Fruit fly (Drosophila melanogaster): Measurements from ENCODE around the gene mrva.

The mrva gene

DNA sequence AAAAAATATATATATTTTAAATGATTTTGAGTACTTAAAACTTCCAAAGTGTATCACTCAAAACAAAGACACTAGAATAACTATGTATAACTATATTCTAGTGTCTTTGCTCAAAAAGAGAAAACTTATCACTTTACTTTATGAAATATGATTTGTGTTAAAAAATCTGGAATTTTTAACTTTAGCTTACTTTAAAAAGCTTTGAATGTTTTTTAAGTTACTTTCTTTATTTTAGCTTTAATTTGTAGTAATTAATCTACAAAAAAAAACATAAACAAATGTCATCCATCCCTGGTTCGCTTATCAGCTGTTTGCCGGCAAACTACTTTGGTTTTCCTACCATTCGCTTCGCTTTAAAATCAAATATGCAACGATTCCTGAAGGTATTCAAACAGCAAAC, 8.9 kb downstream of the mrva start, which contains the start of gene CG8607:
CG8607 (plus strand) TSS at position 301 of the 400 bp plus-strand sequence.
- no peak for TF ChIP-seq CG5204 (GFP tag; optimal IDR thresholded peaks at IDR 0.05)
- no peak for TF ChIP-seq Crg-1 (GFP tag; optimal IDR thresholded peaks at IDR 0.05)
- TF ChIP-seq CG7101 (tag; optimal IDR thresholded peaks at IDR 0.05), result no peak
- no peak for TF ChIP-seq tj (GFP tag; optimal IDR thresholded peaks at IDR 0.05)
- no peak for TF ChIP-seq CG33017 (tag; optimal IDR thresholded peaks at IDR 0.05)
- no peak for TF ChIP-seq pad (GFP tag; optimal IDR thresholded peaks at IDR 0.05)
- TF ChIP-seq CG11617 (GFP tag; optimal IDR thresholded peaks at IDR 0.05), result no peak

DNA sequence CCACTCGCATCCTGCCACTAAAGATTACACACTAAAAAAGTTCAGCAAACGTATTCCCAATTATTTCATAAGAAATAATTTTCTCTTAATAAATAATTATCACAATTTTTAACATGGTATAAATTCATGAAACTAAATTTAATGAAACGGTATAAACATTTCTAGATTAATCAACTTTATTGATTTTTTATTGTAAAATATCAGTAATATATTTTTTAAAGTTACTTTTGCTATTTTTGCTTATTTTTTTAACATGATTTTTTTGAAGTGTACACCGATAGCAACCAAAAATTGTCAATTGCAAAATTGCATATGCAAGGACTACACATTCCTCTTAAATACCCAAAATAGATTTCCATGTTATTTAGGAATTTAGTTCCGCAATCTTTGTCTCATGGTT, 14.5 kb downstream of the mrva start:
- TF ChIP-seq CG1620 (GFP tag; optimal IDR thresholded peaks at IDR 0.05) (no peak), tj (GFP tag; optimal IDR thresholded peaks at IDR 0.05) (no peak), CG11617 (GFP tag; optimal IDR thresholded peaks at IDR 0.05) (no peak), toe (GFP tag; optimal IDR thresholded peaks at IDR 0.05) (no peak), cic (GFP tag; optimal IDR thresholded peaks at IDR 0.05) (no peak), Clk (GFP tag; optimal IDR thresholded peaks at IDR 0.05) (no peak), CG12768 (GFP tag; optimal IDR thresholded peaks at IDR 0.05) (no peak), ovo (GFP tag; optimal IDR thresholded peaks at IDR 0.05) (no peak), bab1 (GFP tag; optimal IDR thresholded peaks at IDR 0.05) (no peak), CG5204 (GFP tag; optimal IDR thresholded peaks at IDR 0.05) (no peak), CG33017 (tag; optimal IDR thresholded peaks at IDR 0.05) (no peak), kay (GFP tag; ENCODE audit: borderline replicate concordance) (no peak), Hr96 (GFP tag; optimal IDR thresholded peaks at IDR 0.05) (no peak), CG14711 (tag; optimal IDR thresholded peaks at IDR 0.05) (no peak), cnc (optimal IDR thresholded peaks at IDR 0.05) (no peak), CG7045 (GFP tag; optimal IDR thresholded peaks at IDR 0.05) (no peak), pad (GFP tag; optimal IDR thresholded peaks at IDR 0.05) (no peak), CG7101 (tag; optimal IDR thresholded peaks at IDR 0.05) (no peak)

DNA sequence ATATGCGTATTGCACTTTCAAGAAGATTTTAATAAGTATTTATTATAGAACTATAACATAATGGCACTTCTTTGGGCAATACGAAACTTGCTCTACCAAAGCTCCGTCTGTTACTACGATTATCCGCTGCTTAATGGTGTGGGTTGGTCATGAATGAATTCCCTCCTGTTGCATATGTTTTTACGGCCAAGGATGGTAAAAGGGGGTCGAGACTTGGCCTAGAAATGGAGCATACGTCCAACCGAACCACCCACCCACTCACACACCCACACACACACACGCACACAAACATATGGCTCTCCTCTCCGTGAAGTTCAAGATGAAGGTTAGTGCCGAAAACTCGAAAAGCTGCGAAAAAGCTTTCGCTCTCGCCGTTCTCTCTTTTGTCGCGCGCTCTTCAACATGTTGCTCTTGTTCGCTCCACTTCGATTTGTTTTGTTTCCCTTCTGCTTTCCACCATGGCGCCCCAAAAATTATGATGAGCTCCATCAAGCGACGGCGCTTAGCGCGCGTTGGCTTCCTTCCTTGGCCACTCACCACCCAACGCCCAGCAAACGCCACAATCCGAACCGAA, 15.0 kb downstream of the mrva start:
- TF ChIP-seq CG7045 (GFP tag; optimal IDR thresholded peaks at IDR 0.05), result no peak
- TF ChIP-seq Crg-1 (GFP tag; optimal IDR thresholded peaks at IDR 0.05), result no peak
- no peak for TF ChIP-seq bab1 (GFP tag; optimal IDR thresholded peaks at IDR 0.05)
- TF ChIP-seq CG7101 (tag; optimal IDR thresholded peaks at IDR 0.05), result no peak
- TF ChIP-seq Hr96 (GFP tag; optimal IDR thresholded peaks at IDR 0.05), result no peak
- TF ChIP-seq pad (GFP tag; optimal IDR thresholded peaks at IDR 0.05), result no peak
- TF ChIP-seq CG11617 (GFP tag; optimal IDR thresholded peaks at IDR 0.05), result no peak
- no peak for TF ChIP-seq CG1620 (GFP tag; optimal IDR thresholded peaks at IDR 0.05)
- no peak for TF ChIP-seq CG14711 (tag; optimal IDR thresholded peaks at IDR 0.05)
- no peak for TF ChIP-seq kay (GFP tag; ENCODE audit: borderline replicate concordance)
- no peak for TF ChIP-seq CG12768 (GFP tag; optimal IDR thresholded peaks at IDR 0.05)
- no peak for TF ChIP-seq cnc (optimal IDR thresholded peaks at IDR 0.05)
- TF ChIP-seq ovo (GFP tag; optimal IDR thresholded peaks at IDR 0.05), result no peak
- no peak for TF ChIP-seq tj (GFP tag; optimal IDR thresholded peaks at IDR 0.05)
- no peak for TF ChIP-seq Clk (GFP tag; optimal IDR thresholded peaks at IDR 0.05)
- TF ChIP-seq cic (GFP tag; optimal IDR thresholded peaks at IDR 0.05), result no peak
- TF ChIP-seq toe (GFP tag; optimal IDR thresholded peaks at IDR 0.05), result no peak

DNA sequence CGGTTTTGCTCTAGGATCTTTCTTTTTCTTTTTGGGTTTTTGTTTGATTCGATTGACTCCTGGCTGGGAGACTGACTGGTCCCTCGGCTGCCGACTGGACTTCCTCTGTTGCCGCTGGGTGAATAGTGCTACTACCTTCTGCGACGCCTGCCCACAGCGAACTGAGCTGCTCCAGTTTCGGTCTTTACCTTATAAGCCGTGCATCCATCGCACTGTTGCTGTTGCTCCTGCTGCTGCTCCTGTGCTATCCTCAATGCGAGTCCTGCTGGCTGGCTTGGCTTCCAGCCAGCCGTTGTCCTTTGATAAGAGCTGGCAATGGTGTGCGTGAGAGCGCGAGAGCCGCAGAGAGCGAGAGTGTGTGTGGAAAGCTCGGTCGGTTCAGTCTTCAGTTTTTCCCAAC, 15.9 kb downstream of the mrva start, which contains the start of gene unc-13-4A:
unc-13-4A (minus strand) TSS at position 143 of the 400 bp plus-strand sequence.
- TF ChIP-seq CG7101 (tag; optimal IDR thresholded peaks at IDR 0.05) (no peak), CG11617 (GFP tag; optimal IDR thresholded peaks at IDR 0.05) (no peak), CG7045 (GFP tag; optimal IDR thresholded peaks at IDR 0.05) (no peak), Mnt (GFP tag; optimal IDR thresholded peaks at IDR 0.05) (no peak), bab1 (GFP tag; optimal IDR thresholded peaks at IDR 0.05) (no peak), cic (GFP tag; optimal IDR thresholded peaks at IDR 0.05) (no peak), CG5204 (GFP tag; optimal IDR thresholded peaks at IDR 0.05) (no peak), CG14711 (tag; optimal IDR thresholded peaks at IDR 0.05) (no peak)

DNA sequence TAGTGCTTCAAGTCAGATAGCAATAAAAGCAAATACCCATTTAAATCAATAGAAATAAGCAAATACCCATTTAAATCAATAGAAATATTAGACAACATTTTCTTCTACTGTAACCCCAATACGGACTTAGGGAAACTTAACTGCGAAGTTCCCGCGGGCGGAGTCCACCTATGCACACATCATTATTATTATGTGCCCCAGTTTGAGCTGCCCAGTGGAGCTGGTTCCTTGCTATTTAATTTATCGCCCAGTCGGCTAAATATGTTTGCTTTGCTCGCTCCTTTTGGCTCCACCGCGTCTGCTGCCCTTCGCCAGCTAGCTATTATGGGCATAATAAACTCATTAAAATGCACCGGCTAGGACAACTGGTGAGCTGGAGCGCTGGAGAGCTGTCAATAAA, 28.0 kb downstream of the mrva start:
- TF ChIP-seq CG33017 (tag; optimal IDR thresholded peaks at IDR 0.05) (no peak), toe (GFP tag; optimal IDR thresholded peaks at IDR 0.05) (no peak), CG1620 (GFP tag; optimal IDR thresholded peaks at IDR 0.05) (no peak), CG7045 (GFP tag; optimal IDR thresholded peaks at IDR 0.05) (no peak), CG12768 (GFP tag; optimal IDR thresholded peaks at IDR 0.05) (no peak), CG14711 (tag; optimal IDR thresholded peaks at IDR 0.05) (no peak), CG7101 (tag; optimal IDR thresholded peaks at IDR 0.05) (no peak), Crg-1 (GFP tag; optimal IDR thresholded peaks at IDR 0.05) (no peak), cic (GFP tag; optimal IDR thresholded peaks at IDR 0.05) (no peak), cnc (optimal IDR thresholded peaks at IDR 0.05) (no peak), CG5204 (GFP tag; optimal IDR thresholded peaks at IDR 0.05) (no peak), pad (GFP tag; optimal IDR thresholded peaks at IDR 0.05) (no peak), kay (GFP tag; ENCODE audit: borderline replicate concordance) (no peak), tj (GFP tag; optimal IDR thresholded peaks at IDR 0.05) (no peak), Hr96 (GFP tag; optimal IDR thresholded peaks at IDR 0.05) (no peak), Clk (GFP tag; optimal IDR thresholded peaks at IDR 0.05) (no peak)

DNA sequence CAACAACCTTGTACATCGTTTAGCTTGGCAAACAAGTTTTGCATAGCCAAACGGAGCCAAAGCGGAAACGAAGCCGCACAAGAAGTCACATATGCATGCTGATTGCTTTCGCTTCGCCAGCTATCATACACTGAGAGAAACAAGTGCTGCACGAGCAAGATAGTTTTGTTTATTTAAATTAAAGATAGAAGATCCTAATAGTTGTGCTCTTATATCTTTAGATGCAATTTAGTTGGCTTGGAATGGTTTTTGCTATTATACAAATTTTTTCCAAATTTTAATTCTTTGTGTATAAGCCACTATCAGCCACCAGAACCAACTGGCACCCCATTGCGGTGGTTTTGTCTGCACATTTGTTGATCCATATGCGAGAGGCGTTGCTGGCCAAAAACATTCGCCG, 45.1 kb downstream of the mrva start:
- TF ChIP-seq CG14711 (tag; optimal IDR thresholded peaks at IDR 0.05), result no peak
- TF ChIP-seq CG7045 (GFP tag; optimal IDR thresholded peaks at IDR 0.05), result no peak
- TF ChIP-seq toe (GFP tag; optimal IDR thresholded peaks at IDR 0.05), result no peak
- TF ChIP-seq Clk (GFP tag; optimal IDR thresholded peaks at IDR 0.05), result no peak
- no peak for TF ChIP-seq tj (GFP tag; optimal IDR thresholded peaks at IDR 0.05)
- no peak for TF ChIP-seq Hr96 (GFP tag; optimal IDR thresholded peaks at IDR 0.05)
- TF ChIP-seq CG11617 (GFP tag; optimal IDR thresholded peaks at IDR 0.05), result no peak
- no peak for TF ChIP-seq Crg-1 (GFP tag; optimal IDR thresholded peaks at IDR 0.05)
- TF ChIP-seq bab1 (GFP tag; optimal IDR thresholded peaks at IDR 0.05), result no peak
- no peak for TF ChIP-seq cnc (optimal IDR thresholded peaks at IDR 0.05)
- TF ChIP-seq Mnt (GFP tag; optimal IDR thresholded peaks at IDR 0.05), result no peak
- TF ChIP-seq CG1620 (GFP tag; optimal IDR thresholded peaks at IDR 0.05), result no peak
- TF ChIP-seq pad (GFP tag; optimal IDR thresholded peaks at IDR 0.05), result no peak
- no peak for TF ChIP-seq ovo (GFP tag; optimal IDR thresholded peaks at IDR 0.05)
- no peak for TF ChIP-seq kay (GFP tag; ENCODE audit: borderline replicate concordance)
- TF ChIP-seq CG12768 (GFP tag; optimal IDR thresholded peaks at IDR 0.05), result no peak

Measured in whole organism, adult.